Worm (Caenorhabditis elegans): ENCODE measurements around the gene ZK930.6.

ce11 chrII:11916945-11917344 lies 33.2 kb downstream of the ZK930.6 start:
- no peak for TF ChIP-seq nhr-77 (tag; optimal IDR thresholded peaks at IDR 0.05)
- no peak for TF ChIP-seq ama-1 (optimal IDR thresholded peaks at IDR 0.05)
- TF ChIP-seq blmp-1 (tag; optimal IDR thresholded peaks at IDR 0.05): no peak
